Fruit fly (Drosophila melanogaster): ENCODE measurements around the gene CG6696.
A peak's percentile ranks its signal among the peaks of the same experiment; 100 is the strongest.

The CG6696 gene

dm6 chrX:18635118-18635552, 26.8 kb downstream of the CG6696 start (continued):
- no peak for TF ChIP-seq peb (GFP tag; IDR thresholded peaks at IDR 0.05)
- peak; percentile 58 for TF ChIP-seq CG30403 (GFP tag; optimal IDR thresholded peaks at IDR 0.05)
- peak; percentile 6 for TF ChIP-seq bbx (GFP tag; IDR thresholded peaks at IDR 0.05; ENCODE audit: partially characterized antibody)
- TF ChIP-seq sna (GFP tag; IDR thresholded peaks at IDR 0.05; ENCODE audit: partially characterized antibody) = 0 out of 2 replicates have a peak, but pooled peaks have one; percentile 60
- no peak for TF ChIP-seq CG14441 (GFP tag; IDR thresholded peaks at IDR 0.05)
- peak; percentile 56 for TF ChIP-seq CG13624 (GFP tag; optimal IDR thresholded peaks at IDR 0.05)
- no peak for TF ChIP-seq Max (GFP tag; optimal IDR thresholded peaks at IDR 0.05)
- TF ChIP-seq CG18764 (GFP tag; optimal IDR thresholded peaks at IDR 0.05) = no peak
- TF ChIP-seq usp (GFP tag; optimal IDR thresholded peaks at IDR 0.05) = no peak
- no peak for TF ChIP-seq CG8388 (GFP tag; optimal IDR thresholded peaks at IDR 0.05)
- TF ChIP-seq disco-r (GFP tag; optimal IDR thresholded peaks at IDR 0.05) = no peak
- TF ChIP-seq ewg (GFP tag; optimal IDR thresholded peaks at IDR 0.05) = no peak
- no peak; the same call in 2 of the 3 replicates for TF ChIP-seq zen2 (GFP tag; IDR thresholded peaks at IDR 0.05; ENCODE audit: partially characterized antibody)
- no peak for TF ChIP-seq kah (GFP tag; optimal IDR thresholded peaks at IDR 0.05)
- TF ChIP-seq HLH54F (GFP tag; optimal IDR thresholded peaks at IDR 0.05) = peak; percentile 14
- TF ChIP-seq CG10147 (GFP tag; optimal IDR thresholded peaks at IDR 0.05) = no peak
- TF ChIP-seq Ets65A (GFP tag) = peak; percentile 50
- TF ChIP-seq Hr78 (GFP tag; optimal IDR thresholded peaks at IDR 0.05) = no peak
- peak; percentile 2 for TF ChIP-seq zfh2 (GFP tag; optimal IDR thresholded peaks at IDR 0.05)
- peak; percentile 31 for TF ChIP-seq sug (tag; optimal IDR thresholded peaks at IDR 0.05)
- TF ChIP-seq vnd (GFP tag; IDR thresholded peaks at IDR 0.05; ENCODE audit: partially characterized antibody) = no peak; the same call in 2 of the 3 replicates
- no peak for TF ChIP-seq B-H2 (GFP tag; optimal IDR thresholded peaks at IDR 0.05)
- peak; percentile 43; the same call in 2 of the 3 replicates for TF ChIP-seq CG6791 (GFP tag; IDR thresholded peaks at IDR 0.05; ENCODE audit: partially characterized antibody)
- no peak for TF ChIP-seq sima (GFP tag; optimal IDR thresholded peaks at IDR 0.05)
- no peak for TF ChIP-seq CG7786 (GFP tag; optimal IDR thresholded peaks at IDR 0.05)
- TF ChIP-seq psq (GFP tag; optimal IDR thresholded peaks at IDR 0.05) = no peak
- TF ChIP-seq Blimp-1 (GFP tag; optimal IDR thresholded peaks at IDR 0.05) = no peak
- TF ChIP-seq nmo (GFP tag; optimal IDR thresholded peaks at IDR 0.05) = peak; percentile 27
- no peak for TF ChIP-seq HLHmδ (GFP tag; optimal IDR thresholded peaks at IDR 0.05)
- TF ChIP-seq CG14667 (GFP tag; IDR thresholded peaks at IDR 0.05) = no peak
- TF ChIP-seq hth (optimal IDR thresholded peaks at IDR 0.05) = no peak
- TF ChIP-seq Gug (GFP tag; IDR thresholded peaks at IDR 0.05) = no peak
- TF ChIP-seq fu2 (GFP tag; optimal IDR thresholded peaks at IDR 0.05) = no peak
- TF ChIP-seq pros (GFP tag; optimal IDR thresholded peaks at IDR 0.05) = no peak
- peak; percentile 43 for TF ChIP-seq gro (GFP tag; optimal IDR thresholded peaks at IDR 0.05)
- no peak for TF ChIP-seq CG15011 (GFP tag; optimal IDR thresholded peaks at IDR 0.05)
- no peak for TF ChIP-seq bowl (GFP tag; IDR thresholded peaks at IDR 0.05)
- peak; percentile 39 for TF ChIP-seq Sox102F (GFP tag; optimal IDR thresholded peaks at IDR 0.05)
- no peak for TF ChIP-seq CG4617 (GFP tag; optimal IDR thresholded peaks at IDR 0.05; ENCODE audit: borderline replicate concordance)
- peak; percentile 85 for TF ChIP-seq CG11456 (GFP tag; IDR thresholded peaks at IDR 0.05)
- TF ChIP-seq CG17612 (GFP tag; IDR thresholded peaks at IDR 0.05) = no peak
- no peak for TF ChIP-seq CG1792 (GFP tag; optimal IDR thresholded peaks at IDR 0.05)
- TF ChIP-seq CG4404 (GFP tag; IDR thresholded peaks at IDR 0.05) = no peak
- TF ChIP-seq CG11247 (GFP tag; IDR thresholded peaks at IDR 0.05) = peak; percentile 64
- TF ChIP-seq Spps (tag; optimal IDR thresholded peaks at IDR 0.05) = no peak
- TF ChIP-seq CG30020 (tag; optimal IDR thresholded peaks at IDR 0.05) = no peak
- no peak for TF ChIP-seq abd-A (tag; optimal IDR thresholded peaks at IDR 0.05)
- peak; percentile 55 for TF ChIP-seq Sry-δ (GFP tag; optimal IDR thresholded peaks at IDR 0.05)
- TF ChIP-seq br (optimal IDR thresholded peaks at IDR 0.05) = no peak
- no peak for TF ChIP-seq sisA (GFP tag; IDR thresholded peaks at IDR 0.05)
- no peak for TF ChIP-seq Abd-B (GFP tag; optimal IDR thresholded peaks at IDR 0.05)
- TF ChIP-seq dmrt11E (tag; optimal IDR thresholded peaks at IDR 0.05) = no peak

Measured in whole organism, embryonic.